Fruit fly (Drosophila melanogaster): ENCODE measurements around the gene lsn.

DNA sequence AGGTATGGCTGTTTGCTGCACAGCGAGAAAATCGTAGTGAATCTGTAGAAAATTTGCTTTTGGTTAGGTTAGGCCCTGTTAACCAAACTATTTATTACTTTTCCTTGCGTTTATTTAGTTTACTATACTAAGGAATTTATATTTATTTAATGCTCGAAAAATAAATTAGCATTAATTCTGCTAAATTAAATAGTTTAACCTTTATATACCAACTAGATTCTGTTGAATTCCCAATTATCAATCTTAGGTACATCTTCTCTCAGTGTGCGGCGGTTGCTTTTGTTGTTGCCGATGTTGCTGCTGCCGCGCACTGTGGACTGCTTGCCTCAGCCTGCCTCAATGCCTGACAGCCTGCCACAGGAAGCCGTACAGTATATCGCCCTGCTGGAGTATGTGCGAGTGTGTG is 34.2 kb downstream of the lsn start:
- TF ChIP-seq row (GFP tag; IDR thresholded peaks at IDR 0.05) = no peak
- no peak for TF ChIP-seq CG17361 (GFP tag; IDR thresholded peaks at IDR 0.05)
- TF ChIP-seq tgo (GFP tag; IDR thresholded peaks at IDR 0.05) = no peak
- no peak for TF ChIP-seq zfh1 (GFP tag; IDR thresholded peaks at IDR 0.05)
- no peak for TF ChIP-seq jumu (GFP tag; optimal IDR thresholded peaks at IDR 0.05)
- no peak for TF ChIP-seq MBD-R2 (GFP tag; IDR thresholded peaks at IDR 0.05)
- TF ChIP-seq BtbVII (GFP tag; optimal IDR thresholded peaks at IDR 0.05) = no peak
- TF ChIP-seq CoRest (tag; optimal IDR thresholded peaks at IDR 0.05) = no peak
